Fruit fly (Drosophila melanogaster): Measurements from ENCODE around the gene CG42507.
A peak's percentile ranks its signal among the peaks of the same experiment; 100 is the strongest.

The CG42507 gene

DNA sequence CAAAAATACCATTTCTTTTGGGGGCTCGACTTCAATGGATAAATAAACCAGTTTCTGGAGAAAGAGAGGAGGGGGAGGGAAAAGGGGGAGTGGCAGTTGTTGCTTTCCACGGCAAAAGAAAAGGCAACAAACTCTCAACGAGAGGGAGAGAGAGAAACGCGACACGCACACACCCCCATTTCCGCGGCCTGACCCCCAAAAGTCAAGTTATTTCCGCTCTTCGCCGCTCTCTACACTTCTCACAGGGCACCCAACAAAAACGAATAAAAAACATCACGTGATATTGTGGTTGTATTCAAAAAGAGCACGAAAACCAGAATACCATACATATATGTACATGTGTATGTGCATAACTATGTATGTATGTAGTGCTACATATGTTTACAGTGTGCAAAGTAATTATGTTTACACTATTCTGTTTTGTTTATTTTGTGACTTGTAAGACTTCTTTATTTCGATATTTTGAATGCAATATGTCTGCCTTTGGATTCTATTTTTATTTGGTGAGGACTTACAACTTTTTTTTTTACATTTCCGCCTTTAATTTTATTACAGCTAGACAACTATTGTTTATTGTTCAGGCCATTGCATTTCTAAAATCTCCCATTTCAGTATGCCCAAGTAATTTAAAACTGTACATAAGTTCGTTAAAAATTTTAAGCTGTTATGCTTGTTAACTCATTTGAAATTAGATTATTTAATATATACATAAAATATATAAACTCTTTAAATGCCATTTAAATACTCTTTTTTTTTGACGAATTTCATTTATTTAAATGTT lies 23.5 kb upstream of the CG42507 start (continued):
- TF ChIP-seq Lhr (GFP tag; optimal IDR thresholded peaks at IDR 0.05) (peak; percentile 5), gsb (GFP tag; IDR thresholded peaks at IDR 0.05) (no peak), otp (GFP tag; IDR thresholded peaks at IDR 0.05) (no peak; the same call in 2 of the 3 replicates), Meics (GFP tag; optimal IDR thresholded peaks at IDR 0.05) (peak; percentile 74), CG10321 (GFP tag; IDR thresholded peaks at IDR 0.05) (no peak), HmgD (GFP tag; optimal IDR thresholded peaks at IDR 0.05) (no peak), Tbp (GFP tag; optimal IDR thresholded peaks at IDR 0.05) (no peak), TFAM (GFP tag; optimal IDR thresholded peaks at IDR 0.05) (no peak), CG2889 (GFP tag; IDR thresholded peaks at IDR 0.05) (no peak; the same call in 2 of the 3 replicates), Ptx1 (GFP tag; IDR thresholded peaks at IDR 0.05) (peak; percentile 36; the same call in 1 of the 2 replicates), NC2β (GFP tag; optimal IDR thresholded peaks at IDR 0.05) (peak; percentile 9), Atf6 (GFP tag; IDR thresholded peaks at IDR 0.05) (peak; percentile 35; the same call in 1 of the 2 replicates), Hey (tag; optimal IDR thresholded peaks at IDR 0.05) (peak; percentile 44), Neu2 (GFP tag; optimal IDR thresholded peaks at IDR 0.05; ENCODE audit: borderline replicate concordance) (no peak), gfzf (GFP tag; optimal IDR thresholded peaks at IDR 0.05) (no peak), chif (GFP tag; optimal IDR thresholded peaks at IDR 0.05) (peak; percentile 26 to 63), Mes4 (GFP tag; optimal IDR thresholded peaks at IDR 0.05) (peak; percentile 59), ase (GFP tag; IDR thresholded peaks at IDR 0.05) (peak; percentile 51; the same call in 1 of the 3 replicates), CG10654 (GFP tag; optimal IDR thresholded peaks at IDR 0.05) (peak; percentile 2), grau (tag; optimal IDR thresholded peaks at IDR 0.05) (peak; percentile 65), CG3726 (GFP tag; IDR thresholded peaks at IDR 0.05) (no peak), Ravus (GFP tag; IDR thresholded peaks at IDR 0.05) (no peak), CG32772 (GFP tag; IDR thresholded peaks at IDR 0.05) (no peak), CG7839 (tag; optimal IDR thresholded peaks at IDR 0.05) (peak; percentile 79), luna (GFP tag; optimal IDR thresholded peaks at IDR 0.05) (peak; percentile 51), NfI (GFP tag; optimal IDR thresholded peaks at IDR 0.05) (peak; percentile 33), CG31388 (GFP tag; optimal IDR thresholded peaks at IDR 0.05) (peak; percentile 14), CG7271 (tag; optimal IDR thresholded peaks at IDR 0.05) (no peak), cas (GFP tag; IDR thresholded peaks at IDR 0.05) (peak; percentile 20; the same call in 1 of the 2 replicates), CG10431 (GFP tag; optimal IDR thresholded peaks at IDR 0.05) (peak; percentile 56), ac (GFP tag; optimal IDR thresholded peaks at IDR 0.05) (peak; percentile 16), slp2 (GFP tag; optimal IDR thresholded peaks at IDR 0.05) (no peak), lmd (GFP tag; IDR thresholded peaks at IDR 0.05) (peak; percentile 46; the same call in 1 of the 2 replicates), Bdp1 (GFP tag; optimal IDR thresholded peaks at IDR 0.05) (no peak), CG11093 (GFP tag; IDR thresholded peaks at IDR 0.05) (0 out of 3 replicates have a peak, but pooled peaks have one; percentile 29), knrl (GFP tag; IDR thresholded peaks at IDR 0.05; ENCODE audit: partially characterized antibody) (no peak), CG9727 (GFP tag; optimal IDR thresholded peaks at IDR 0.05) (peak; percentile 86), CG11456 (GFP tag; IDR thresholded peaks at IDR 0.05) (0 out of 3 replicates have a peak, but pooled peaks have one; percentile 20), Xbp1 (GFP tag; optimal IDR thresholded peaks at IDR 0.05) (peak; percentile 62), CG30403 (GFP tag; optimal IDR thresholded peaks at IDR 0.05) (peak; percentile 68), stc (GFP tag; IDR thresholded peaks at IDR 0.05) (peak; percentile 57; the same call in 1 of the 2 replicates), Dek (tag; optimal IDR thresholded peaks at IDR 0.05) (peak; percentile 26), HLHmδ (GFP tag; optimal IDR thresholded peaks at IDR 0.05) (peak; percentile 46), Xrp1 (GFP tag; IDR thresholded peaks at IDR 0.05) (peak; percentile 73), Nf-YB (GFP tag; optimal IDR thresholded peaks at IDR 0.05) (peak; percentile 52), onecut (GFP tag; IDR thresholded peaks at IDR 0.05) (peak; percentile 49; the same call in 1 of the 2 replicates), B-H1 (GFP tag; IDR thresholded peaks at IDR 0.05) (peak; percentile 11; the same call in 1 of the 3 replicates), sna (GFP tag; IDR thresholded peaks at IDR 0.05; ENCODE audit: partially characterized antibody) (peak; percentile 51; the same call in 1 of the 2 replicates), gcm (GFP tag; optimal IDR thresholded peaks at IDR 0.05) (peak; percentile 72)
